Fruit fly (Drosophila melanogaster) whole organism, embryonic: Measurements from ENCODE around the gene unc-119.

Source experiments
- Abd-B ChIP-seq: fragments of 200-800 bp; sonication (Bioruptor generic); optimal IDR thresholded peaks from 2 replicates; lab custom pipeline; 2018; ENCODE audit warnings: missing biosample characterization, mild to moderate bottlenecking, missing genetic modification characterization, moderate library complexity
- Aef1 ChIP-seq: fragments of 200-800 bp; sonication (Bioruptor generic); IDR thresholded peaks from 3 replicates; pipeline ENCODE4 v1.3.6; 2022; ENCODE audit warnings: missing biosample characterization, missing genetic modification characterization
- CG11456 ChIP-seq: fragments of 200-800 bp; sonication (Bioruptor generic); IDR thresholded peaks from 3 replicates; pipeline ENCODE4 v1.3.6; 2022; ENCODE audit warnings: missing biosample characterization, missing genetic modification characterization
- CG12391 ChIP-seq: fragments of 200-800 bp; sonication (Bioruptor generic); optimal IDR thresholded peaks from 3 replicates; lab custom pipeline; 2018; ENCODE audit warnings: missing biosample characterization, mild to moderate bottlenecking, missing genetic modification characterization, moderate library complexity
- CG14441 ChIP-seq: fragments of 200-800 bp; sonication (Bioruptor generic); IDR thresholded peaks from 2 replicates; pipeline ENCODE4 v1.3.6; 2022; ENCODE audit warnings: missing biosample characterization, missing genetic modification characterization
- CG17829 ChIP-seq: fragments of 200-800 bp; optimal IDR thresholded peaks from 2 replicates; lab custom pipeline; 2019; ENCODE audit warnings: missing biosample characterization, mild to moderate bottlenecking, missing genetic modification characterization, moderate library complexity
- CG2120 ChIP-seq: fragments of 200-800 bp; sonication (Bioruptor generic); optimal IDR thresholded peaks from 3 replicates; lab custom pipeline; 2016; ENCODE audit warnings: missing biosample characterization, missing genetic modification characterization
- CG2129 ChIP-seq: fragments of 200-800 bp; sonication (Bioruptor generic); IDR thresholded peaks from 2 replicates; pipeline ENCODE4 v1.3.6; 2022; ENCODE audit warnings: missing biosample characterization, missing genetic modification characterization; ENCODE audit not compliant: partially characterized antibody
- CG3065 ChIP-seq: fragments of 200-800 bp; sonication (Bioruptor generic); optimal IDR thresholded peaks from 2 replicates; lab custom pipeline; 2016; ENCODE audit warnings: missing biosample characterization, missing genetic modification characterization
- CG4730 ChIP-seq: fragments of 200-800 bp; sonication (Bioruptor generic); IDR thresholded peaks from 2 replicates; pipeline ENCODE4 v1.3.6; 2022; ENCODE audit warnings: missing biosample characterization, missing genetic modification characterization
- CG4854 ChIP-seq: fragments of 200-800 bp; sonication (Bioruptor generic); optimal IDR thresholded peaks from 2 replicates; lab custom pipeline; 2016; ENCODE audit warnings: missing biosample characterization, missing genetic modification characterization, inconsistent platforms
- CG5245 ChIP-seq: fragments of 200-800 bp; sonication (Bioruptor generic); optimal IDR thresholded peaks from 3 replicates; lab custom pipeline; 2016; ENCODE audit warnings: missing biosample characterization, missing genetic modification characterization
- CG6689 ChIP-seq: fragments of 200-800 bp; sonication (Bioruptor generic); IDR thresholded peaks from 2 replicates; pipeline ENCODE4 v1.3.6; 2022; ENCODE audit warnings: missing biosample characterization, missing genetic modification characterization
- CG6813 ChIP-seq: fragments of 200-800 bp; sonication (Bioruptor generic); optimal IDR thresholded peaks from 2 replicates; lab custom pipeline; 2017; ENCODE audit warnings: missing biosample characterization, missing genetic modification characterization, mild to moderate bottlenecking, moderate library complexity, missing genetic modification reagents
- CG8478 ChIP-seq: fragments of >200 bp; optimal IDR thresholded peaks from 2 replicates; lab custom pipeline; 2018
- CG8765 ChIP-seq: fragments of 200-800 bp; sonication (Bioruptor generic); IDR thresholded peaks from 2 replicates; pipeline ENCODE4 v1.3.6; 2022; ENCODE audit warnings: missing biosample characterization, missing genetic modification characterization
- Eip74EF ChIP-seq, 2 experiments: fragments of 200-800 bp in 1 of 2; fragments of >200 bp in 1 of 2; sonication (Bioruptor generic) in 1 of 2; optimal IDR thresholded peaks; 2 replicates each; lab custom pipeline; 2017 to 2019; ENCODE audit warnings: missing biosample characterization in 2 of 2, missing genetic modification characterization in 2 of 2, mild to moderate bottlenecking in 1 of 2, moderate library complexity in 1 of 2
- Elba2 ChIP-seq: fragments of 200-800 bp; sonication (Bioruptor generic); optimal IDR thresholded peaks from 3 replicates; lab custom pipeline; 2016; ENCODE audit warnings: missing biosample characterization, missing genetic modification characterization
- HLH54F ChIP-seq: fragments of 200-800 bp; sonication (Bioruptor generic); optimal IDR thresholded peaks from 3 replicates; lab custom pipeline; 2016; ENCODE audit warnings: missing biosample characterization, missing genetic modification characterization
- Hand ChIP-seq: fragments of 200-800 bp; sonication (Bioruptor generic); optimal IDR thresholded peaks from 2 replicates; lab custom pipeline; 2017; ENCODE audit warnings: mild to moderate bottlenecking, missing biosample characterization, missing genetic modification reagents, missing genetic modification characterization
- Hey ChIP-seq: fragments of 200-800 bp; sonication (Bioruptor generic); optimal IDR thresholded peaks from 3 replicates; lab custom pipeline; 2018; ENCODE audit warnings: missing biosample characterization, mild to moderate bottlenecking, missing genetic modification characterization
- Hr78 ChIP-seq, 2 experiments: fragments of 200-800 bp in 1 of 2; fragments of >200 bp in 1 of 2; sonication (Bioruptor generic) in 1 of 2; optimal IDR thresholded peaks; 2 replicates each; lab custom pipeline; 2017 to 2019; ENCODE audit warnings: missing biosample characterization in 2 of 2, missing genetic modification characterization in 2 of 2, mild to moderate bottlenecking in 1 of 2, moderate library complexity in 1 of 2
- Jarid2 ChIP-seq: fragments of 200-800 bp; sonication (Bioruptor generic); optimal IDR thresholded peaks from 3 replicates; lab custom pipeline; 2017; ENCODE audit warnings: mild to moderate bottlenecking, missing biosample characterization, missing genetic modification reagents, missing genetic modification characterization
- Mrtf ChIP-seq: fragments of 200-800 bp; sonication (Bioruptor generic); IDR thresholded peaks from 3 replicates; pipeline ENCODE4 v1.3.6; 2022; ENCODE audit warnings: missing biosample characterization, missing genetic modification characterization
- Nf-YB ChIP-seq: fragments of 200-800 bp; sonication (Bioruptor generic); optimal IDR thresholded peaks from 3 replicates; lab custom pipeline; 2019; ENCODE audit warnings: missing biosample characterization, mild to moderate bottlenecking, missing genetic modification characterization, moderate library complexity
- Nf-YC ChIP-seq: fragments of 200-800 bp; optimal IDR thresholded peaks from 3 replicates; lab custom pipeline; 2019; ENCODE audit warnings: missing biosample characterization, mild to moderate bottlenecking, missing genetic modification characterization, moderate library complexity
- Taf1 ChIP-seq: fragments of 200-800 bp; sonication (Bioruptor generic); IDR thresholded peaks from 2 replicates; pipeline ENCODE4 v1.3.6; 2022; ENCODE audit warnings: missing biosample characterization, missing genetic modification characterization
- Trl ChIP-seq, 3 experiments: fragments of >200 bp in 2 of 3; fragments of 200-800 bp in 1 of 3; sonication (Bioruptor generic) in 1 of 3; optimal IDR thresholded peaks; 2 replicates in 1 of 3; 3 replicates in 2 of 3; lab custom pipeline; 2016 to 2017; ENCODE audit warnings: missing biosample characterization in 1 of 3, missing genetic modification characterization in 1 of 3
- Xrp1 ChIP-seq: fragments of 200-800 bp; sonication (Bioruptor generic); IDR thresholded peaks from 2 replicates; pipeline ENCODE4 v1.3.6; 2022; ENCODE audit warnings: missing biosample characterization, missing genetic modification characterization
- ap ChIP-seq: fragments of 200-800 bp; sonication (Bioruptor generic); IDR thresholded peaks from 2 replicates; pipeline ENCODE4 v1.3.6; 2022; ENCODE audit warnings: missing biosample characterization, missing genetic modification characterization
- bcd ChIP-seq: fragments of 200-800 bp; sonication (Bioruptor generic); optimal IDR thresholded peaks from 2 replicates; lab custom pipeline; 2017; ENCODE audit warnings: missing biosample characterization, mild to moderate bottlenecking, missing genetic modification characterization
- crc ChIP-seq: fragments of 200-800 bp; sonication (Bioruptor generic); optimal IDR thresholded peaks from 2 replicates; lab custom pipeline; 2016; ENCODE audit warnings: missing biosample characterization, missing genetic modification characterization
- gce ChIP-seq: fragments of 200-800 bp; sonication (Bioruptor generic); IDR thresholded peaks from 3 replicates; pipeline ENCODE4 v1.3.6; 2022; ENCODE audit warnings: missing biosample characterization, missing genetic modification characterization
- gfzf ChIP-seq: fragments of 200-800 bp; sonication (Bioruptor generic); optimal IDR thresholded peaks from 2 replicates; lab custom pipeline; 2016; ENCODE audit warnings: missing biosample characterization, mild to moderate bottlenecking, missing genetic modification characterization, moderate library complexity
- gro ChIP-seq: fragments of 200-800 bp; sonication (Bioruptor generic); optimal IDR thresholded peaks from 2 replicates; lab custom pipeline; 2016; ENCODE audit warnings: missing biosample characterization, missing genetic modification characterization
- ind ChIP-seq: fragments of 200-800 bp; sonication (Bioruptor generic); optimal IDR thresholded peaks from 3 replicates; lab custom pipeline; 2016; ENCODE audit warnings: missing biosample characterization, missing genetic modification characterization
- luna ChIP-seq: fragments of 200-800 bp; sonication (Bioruptor generic); optimal IDR thresholded peaks from 2 replicates; lab custom pipeline; 2016; ENCODE audit warnings: missing biosample characterization, missing genetic modification characterization
- mam ChIP-seq: fragments of 200-800 bp; sonication (Bioruptor generic); optimal IDR thresholded peaks from 3 replicates; lab custom pipeline; 2016; ENCODE audit warnings: missing biosample characterization, missing genetic modification characterization
- nmo ChIP-seq: fragments of 200-800 bp; sonication (Bioruptor generic); optimal IDR thresholded peaks from 2 replicates; lab custom pipeline; 2018; ENCODE audit warnings: missing biosample characterization, mild to moderate bottlenecking, missing genetic modification characterization, moderate library complexity
- oc ChIP-seq: fragments of 200-800 bp; sonication (Bioruptor generic); optimal IDR thresholded peaks from 2 replicates; lab custom pipeline; 2018; ENCODE audit warnings: missing biosample characterization, mild to moderate bottlenecking, missing genetic modification characterization, moderate library complexity
- odd ChIP-seq: fragments of 200-800 bp; sonication (Bioruptor generic); optimal IDR thresholded peaks from 2 replicates; lab custom pipeline; 2017; ENCODE audit warnings: missing biosample characterization, mild to moderate bottlenecking, missing genetic modification characterization
- pfk ChIP-seq: fragments of 200-800 bp; sonication (Bioruptor generic); optimal IDR thresholded peaks from 2 replicates; lab custom pipeline; 2018; ENCODE audit warnings: missing biosample characterization, mild to moderate bottlenecking, missing genetic modification characterization, moderate library complexity
- sens-2 ChIP-seq: fragments of 200-800 bp; sonication (Bioruptor generic); IDR thresholded peaks from 2 replicates; pipeline ENCODE4 v1.3.6; 2022; ENCODE audit warnings: missing biosample characterization, missing genetic modification characterization
- sug ChIP-seq: fragments of 200-800 bp; optimal IDR thresholded peaks from 2 replicates; lab custom pipeline; 2019; ENCODE audit warnings: missing biosample characterization, mild to moderate bottlenecking, missing genetic modification characterization, moderate library complexity
- usp ChIP-seq: fragments of >200 bp; optimal IDR thresholded peaks from 2 replicates; lab custom pipeline; 2017; ENCODE audit warnings: missing biosample characterization, missing genetic modification characterization
- zen2 ChIP-seq: fragments of 200-800 bp; sonication (Bioruptor generic); IDR thresholded peaks from 3 replicates; pipeline ENCODE4 v1.3.6; 2022; ENCODE audit warnings: missing biosample characterization, missing genetic modification characterization; ENCODE audit not compliant: partially characterized antibody
- zf30C ChIP-seq: fragments of 200-800 bp; sonication (Bioruptor generic); optimal IDR thresholded peaks from 3 replicates; lab custom pipeline; 2018; ENCODE audit warnings: missing biosample characterization, mild to moderate bottlenecking, missing genetic modification characterization
- zfh2 ChIP-seq: fragments of 200-800 bp; sonication (Bioruptor generic); optimal IDR thresholded peaks from 2 replicates; lab custom pipeline; 2016; ENCODE audit warnings: missing biosample characterization, missing genetic modification characterization

The unc-119 gene

dm6 chrX:7336121-7336961, 45.2 kb upstream of the unc-119 start (continued):
- TF ChIP-seq luna (GFP tag; lab: Kevin White, UChicago), result peak; percentile 68
- peak; percentile 55; the same call in 1 of the 2 replicates for TF ChIP-seq sens-2 (GFP tag; lab: Robert Waterston, UW)
- no peak for TF ChIP-seq gfzf (GFP tag; lab: Kevin White, UChicago)
- peak; percentile 76 for TF ChIP-seq CG8478 (lab: Kevin White, UChicago)
- TF ChIP-seq CG14441 (GFP tag; lab: Robert Waterston, UW), result peak; percentile 82
- peak; percentile 89 for TF ChIP-seq ind (GFP tag; lab: Kevin White, UChicago)
- peak; percentile 35 for TF ChIP-seq zfh2 (GFP tag; lab: Kevin White, UChicago)
- peak; percentile 86 for TF ChIP-seq crc (GFP tag; lab: Kevin White, UChicago)
- TF ChIP-seq CG3065 (GFP tag; lab: Kevin White, UChicago), result peak; percentile 83
- TF ChIP-seq Trl (optimal IDR thresholded peaks at IDR 0.05; lab: Kevin White, UChicago), result no peak
- peak; percentile 91 for TF ChIP-seq Trl (GFP tag; optimal IDR thresholded peaks at IDR 0.05; lab: Kevin White, UChicago)
- TF ChIP-seq CG2120 (GFP tag; lab: Kevin White, UChicago), result peak; percentile 79
- peak; percentile 57; the same call in 1 of the 3 replicates for TF ChIP-seq CG11456 (GFP tag; lab: Robert Waterston, UW)
- TF ChIP-seq sug, result peak; percentile 63
- peak; percentile 39 for TF ChIP-seq Hand
- TF ChIP-seq Abd-B (GFP tag; lab: Kevin White, UChicago), result peak; percentile 71
- peak; percentile 44; the same call in 1 of the 2 replicates for TF ChIP-seq Taf1
- TF ChIP-seq CG8765, result peak; percentile 77; the same call in 1 of the 2 replicates
- TF ChIP-seq CG12391 (tag; lab: Kevin White, UChicago), result peak; percentile 95
- TF ChIP-seq CG6689 (GFP tag; lab: Robert Waterston, UW), result peak; percentile 92
- TF ChIP-seq mam, result peak; percentile 84
- peak; percentile 87 for TF ChIP-seq CG5245
- TF ChIP-seq gro (GFP tag; lab: Kevin White, UChicago), result peak; percentile 31
- TF ChIP-seq CG6813 (GFP tag; lab: Kevin White, UChicago), result peak; percentile 87
- peak; percentile 95 for TF ChIP-seq CG17829 (tag; lab: Kevin White, UChicago)
- no peak for TF ChIP-seq zen2 (GFP tag; lab: Robert Waterston, UW)
- TF ChIP-seq bcd (GFP tag; lab: Kevin White, UChicago), result peak; percentile 90
- TF ChIP-seq HLH54F, result peak; percentile 80
- no peak for TF ChIP-seq pfk (GFP tag; lab: Kevin White, UChicago)
- peak; percentile 89 for TF ChIP-seq Mrtf (GFP tag; lab: Robert Waterston, UW)
- TF ChIP-seq Jarid2 (GFP tag; lab: Kevin White, UChicago), result peak; percentile 65
- peak; percentile 94 for TF ChIP-seq nmo (GFP tag; lab: Kevin White, UChicago)
- TF ChIP-seq Nf-YB, result peak; percentile 79
- TF ChIP-seq ap (GFP tag; lab: Robert Waterston, UW), result peak; percentile 70
- peak; percentile 79 for TF ChIP-seq oc (tag; lab: Kevin White, UChicago)
- TF ChIP-seq CG2129 (GFP tag; lab: Robert Waterston, UW), result no peak
- no peak for TF ChIP-seq Elba2 (GFP tag; lab: Kevin White, UChicago)
- TF ChIP-seq Hey, result peak; percentile 35
- TF ChIP-seq usp (GFP tag; lab: Kevin White, UChicago), result no peak
- no peak for TF ChIP-seq zf30C (GFP tag; lab: Kevin White, UChicago)
- TF ChIP-seq Nf-YC (tag; lab: Kevin White, UChicago), result peak; percentile 67
- TF ChIP-seq CG4854 (GFP tag; lab: Kevin White, UChicago), result peak; percentile 83
- peak; percentile 81 for TF ChIP-seq odd (GFP tag; lab: Kevin White, UChicago)
- peak; percentile 81 for TF ChIP-seq Aef1 (GFP tag; lab: Robert Waterston, UW)
- TF ChIP-seq gce, result peak; percentile 81; the same call in 2 of the 3 replicates
- TF ChIP-seq Eip74EF (GFP tag; optimal IDR thresholded peaks at IDR 0.05; lab: Kevin White, UChicago), result peak in 1 of 2 experiments; percentile 91
- TF ChIP-seq Xrp1 (GFP tag; lab: Robert Waterston, UW), result peak; percentile 95
- TF ChIP-seq CG4730 (GFP tag; lab: Robert Waterston, UW), result peak; percentile 72
- peak in 1 of 2 experiments; percentile 69 for TF ChIP-seq Hr78 (GFP tag; optimal IDR thresholded peaks at IDR 0.05; lab: Kevin White, UChicago)
